Worm (Caenorhabditis elegans) whole organism, young adult: Measurements from ENCODE around the gene rpac-40.
A peak's percentile ranks its signal among the peaks of the same experiment; 100 is the strongest.

Experiments used
- B0035.1 ChIP-seq: sonication (generic microtip); optimal IDR thresholded peaks from 2 replicates; lab custom pipeline; 2016; ENCODE audit warnings: missing genetic modification characterization, mild to moderate bottlenecking, missing compliant biosample characterization, missing genotype, missing genetic modification reagents
- B0261.1 ChIP-seq: sonication (generic microtip); optimal IDR thresholded peaks from 2 replicates; lab custom pipeline; 2016; ENCODE audit warnings: mild to moderate bottlenecking, missing genetic modification characterization, moderate library complexity, missing compliant biosample characterization
- D2030.7 ChIP-seq: fragments of 200-800 bp; sonication (Bioruptor generic); IDR thresholded peaks from 2 replicates; pipeline ENCODE4 v1.3.6; 2022; ENCODE audit warnings: missing genetic modification reagents, missing genetic modification characterization, missing compliant biosample characterization
- F10E7.11 ChIP-seq: sonication (generic microtip); optimal IDR thresholded peaks from 2 replicates; lab custom pipeline; 2017; ENCODE audit warnings: mild to moderate bottlenecking, missing genetic modification characterization, moderate library complexity, missing compliant biosample characterization
- F37B4.10 ChIP-seq: fragments of 200-800 bp; sonication (Bioruptor generic); IDR thresholded peaks from 2 replicates; pipeline ENCODE4 v1.3.6; 2022; ENCODE audit warnings: missing genetic modification characterization, missing compliant biosample characterization
- F39B2.1 ChIP-seq: fragments of 200-800 bp; sonication (Bioruptor generic); IDR thresholded peaks from 2 replicates; pipeline ENCODE4 v1.3.6; 2022; ENCODE audit warnings: missing genetic modification reagents, missing genetic modification characterization, missing compliant biosample characterization
- F52B5.7 ChIP-seq: sonication (generic microtip); optimal IDR thresholded peaks from 2 replicates; lab custom pipeline; 2016; ENCODE audit warnings: mild to moderate bottlenecking, missing genetic modification characterization, missing compliant biosample characterization
- F55B11.4 ChIP-seq: sonication (generic microtip); optimal IDR thresholded peaks from 2 replicates; lab custom pipeline; 2016; ENCODE audit warnings: missing compliant biosample characterization, missing genetic modification characterization, borderline replicate concordance; ENCODE audit not compliant: insufficient read depth
- K12H6.12 ChIP-seq: fragments of 200-800 bp; sonication (Bioruptor generic); optimal IDR thresholded peaks from 2 replicates; lab custom pipeline; 2018; ENCODE audit warnings: mild to moderate bottlenecking, missing genetic modification characterization, missing compliant biosample characterization
- T26A5.8 ChIP-seq: sonication (generic microtip); optimal IDR thresholded peaks from 2 replicates; lab custom pipeline; 2016; ENCODE audit warnings: missing genetic modification characterization, missing compliant biosample characterization
- Y53G8AR.9 ChIP-seq: fragments of 200-800 bp; sonication (Bioruptor generic); conservative IDR thresholded peaks from 2 replicates; pipeline ENCODE4 v1.3.6; 2022; ENCODE audit warnings: missing genetic modification reagents, missing genetic modification characterization, missing compliant biosample characterization
- Y79H2A.3 ChIP-seq: fragments of 200-800 bp; sonication (Bioruptor generic); conservative IDR thresholded peaks from 2 replicates; pipeline ENCODE4 v1.3.6; 2022; ENCODE audit warnings: missing genetic modification reagents, missing genetic modification characterization, missing compliant biosample characterization
- aptf-2 ChIP-seq: fragments of 200-800 bp; sonication (Bioruptor generic); conservative IDR thresholded peaks from 2 replicates; pipeline ENCODE4 v1.3.6; 2022; ENCODE audit warnings: missing genetic modification reagents, missing genetic modification characterization, missing compliant biosample characterization
- atf-7 ChIP-seq: sonication (generic microtip); optimal IDR thresholded peaks from 2 replicates; lab custom pipeline; 2017; ENCODE audit warnings: mild to moderate bottlenecking, missing genetic modification characterization, missing compliant biosample characterization
- bed-2 ChIP-seq: fragments of 200-800 bp; sonication (Bioruptor generic); IDR thresholded peaks from 2 replicates; pipeline ENCODE4 v1.3.6; 2022; ENCODE audit warnings: missing genetic modification reagents, missing genetic modification characterization, missing compliant biosample characterization
- ceh-27 ChIP-seq: fragments of 200-800 bp; sonication (Bioruptor generic); optimal IDR thresholded peaks from 2 replicates; lab custom pipeline; 2018; ENCODE audit warnings: mild to moderate bottlenecking, missing genetic modification characterization, moderate library complexity, missing compliant biosample characterization
- ceh-91 ChIP-seq: fragments of 200-800 bp; sonication (Bioruptor generic); IDR thresholded peaks from 2 replicates; pipeline ENCODE4 v1.3.6; 2022; ENCODE audit warnings: missing genetic modification reagents, missing genetic modification characterization, missing compliant biosample characterization
- dox-1 ChIP-seq: fragments of 200-800 bp; sonication (Bioruptor generic); IDR thresholded peaks from 2 replicates; pipeline ENCODE4 v1.3.6; 2022; ENCODE audit warnings: missing genetic modification reagents, missing genetic modification characterization, missing compliant biosample characterization
- dpff-1 ChIP-seq: sonication (generic microtip); optimal IDR thresholded peaks from 2 replicates; lab custom pipeline; 2017; ENCODE audit warnings: mild to moderate bottlenecking, missing genetic modification characterization, missing compliant biosample characterization
- dpl-1 ChIP-seq: fragments of 150-350 bp; optimal IDR thresholded peaks from 2 replicates; lab custom pipeline; 2014; ENCODE audit warnings: missing biosample characterization, missing genetic modification reagents, missing genetic modification characterization
- efl-1 ChIP-seq: fragments of 150-350 bp; optimal IDR thresholded peaks from 2 replicates; lab custom pipeline; 2014; ENCODE audit warnings: missing biosample characterization, missing genetic modification reagents, missing genetic modification characterization
- egl-44 ChIP-seq: fragments of 200-800 bp; sonication (Bioruptor generic); IDR thresholded peaks from 2 replicates; pipeline ENCODE4 v1.3.6; 2022; ENCODE audit warnings: missing genetic modification reagents, missing genetic modification characterization, missing compliant biosample characterization
- ekl-4 ChIP-seq: fragments of 200-800 bp; sonication (Bioruptor generic); IDR thresholded peaks from 2 replicates; pipeline ENCODE4 v1.3.6; 2022; ENCODE audit warnings: missing genetic modification reagents, missing genetic modification characterization, missing compliant biosample characterization
- him-1 ChIP-seq: sonication (generic microtip); optimal IDR thresholded peaks from 2 replicates; lab custom pipeline; 2016; ENCODE audit warnings: missing genotype, missing genetic modification reagents, missing genetic modification characterization, missing compliant biosample characterization
- hlh-12 ChIP-seq: sonication (generic microtip); optimal IDR thresholded peaks from 2 replicates; lab custom pipeline; 2016; ENCODE audit warnings: missing genetic modification characterization, missing compliant biosample characterization
- hmg-1.2 ChIP-seq: fragments of 200-800 bp; sonication (Bioruptor generic); IDR thresholded peaks from 2 replicates; pipeline ENCODE4 v1.3.6; 2022; ENCODE audit warnings: missing genetic modification reagents, missing genetic modification characterization, missing compliant biosample characterization
- hsf-1 ChIP-seq: fragments of 200-800 bp; sonication (Bioruptor generic); IDR thresholded peaks from 2 replicates; pipeline ENCODE4 v1.3.6; 2022; ENCODE audit warnings: missing genetic modification reagents, missing genetic modification characterization, missing compliant biosample characterization
- lag-1 ChIP-seq: fragments of 200-800 bp; sonication (Bioruptor generic); IDR thresholded peaks from 2 replicates; pipeline ENCODE4 v1.3.6; 2022; ENCODE audit warnings: missing genetic modification reagents, missing genetic modification characterization, missing compliant biosample characterization
- let-607 ChIP-seq, 2 experiments: fragments of 200-800 bp in 1 of 2; sonication (Bioruptor generic) in 1 of 2; sonication (generic microtip) in 1 of 2; optimal IDR thresholded peaks; 2 replicates each; lab custom pipeline; 2016 to 2018; ENCODE audit warnings: mild to moderate bottlenecking in 2 of 2, missing compliant biosample characterization in 2 of 2, missing genetic modification characterization in 2 of 2, moderate library complexity in 2 of 2, missing genotype in 1 of 2
- lin-26 ChIP-seq: fragments of 200-800 bp; sonication (Bioruptor generic); IDR thresholded peaks from 2 replicates; pipeline ENCODE4 v1.3.6; 2022; ENCODE audit warnings: missing genetic modification reagents, missing genetic modification characterization, missing compliant biosample characterization
- lsy-27 ChIP-seq: sonication (generic microtip); optimal IDR thresholded peaks from 2 replicates; lab custom pipeline; 2017; ENCODE audit warnings: missing genetic modification characterization, mild to moderate bottlenecking, missing compliant biosample characterization, antibody characterized with exemption, missing genotype, borderline replicate concordance; ENCODE audit not compliant: insufficient read depth
- madf-10 ChIP-seq: sonication (generic microtip); optimal IDR thresholded peaks from 2 replicates; lab custom pipeline; 2016; ENCODE audit warnings: mild to moderate bottlenecking, missing genetic modification characterization, missing compliant biosample characterization
- madf-3 ChIP-seq: fragments of 200-800 bp; sonication (Bioruptor generic); IDR thresholded peaks from 2 replicates; pipeline ENCODE4 v1.3.6; 2022; ENCODE audit warnings: missing genetic modification reagents, missing genetic modification characterization, missing compliant biosample characterization
- mel-28 ChIP-seq: sonication (generic microtip); optimal IDR thresholded peaks from 2 replicates; lab custom pipeline; 2016; ENCODE audit warnings: borderline replicate concordance, mild to moderate bottlenecking, missing genetic modification characterization, missing compliant biosample characterization
- mxl-1 ChIP-seq: sonication (generic microtip); optimal IDR thresholded peaks from 2 replicates; lab custom pipeline; 2016; ENCODE audit warnings: missing genetic modification characterization, missing compliant biosample characterization
- nfya-2 ChIP-seq: fragments of 200-800 bp; sonication (Bioruptor generic); IDR thresholded peaks from 2 replicates; pipeline ENCODE4 v1.3.6; 2022; ENCODE audit warnings: missing genetic modification reagents, missing genetic modification characterization, missing compliant biosample characterization
- nhr-179 ChIP-seq: sonication (generic microtip); optimal IDR thresholded peaks from 2 replicates; lab custom pipeline; 2016; ENCODE audit warnings: mild to moderate bottlenecking, missing genetic modification characterization, missing compliant biosample characterization
- nhr-90 ChIP-seq: sonication (generic microtip); optimal IDR thresholded peaks from 2 replicates; lab custom pipeline; 2016; ENCODE audit warnings: missing genotype, mild to moderate bottlenecking, missing genetic modification characterization, missing compliant biosample characterization
- repo-1 ChIP-seq: sonication (generic microtip); optimal IDR thresholded peaks from 2 replicates; lab custom pipeline; 2017; ENCODE audit warnings: mild to moderate bottlenecking, missing genetic modification characterization, missing compliant biosample characterization
- sdz-38 ChIP-seq: sonication (generic microtip); optimal IDR thresholded peaks from 2 replicates; lab custom pipeline; 2016; ENCODE audit warnings: missing genotype, missing genetic modification characterization, missing compliant biosample characterization
- snpc-1.1 ChIP-seq: sonication (generic microtip); optimal IDR thresholded peaks from 2 replicates; lab custom pipeline; 2017; ENCODE audit warnings: missing genetic modification characterization, mild to moderate bottlenecking, missing compliant biosample characterization, antibody characterized with exemption, moderate library complexity, missing genotype, missing genetic modification reagents; ENCODE audit not compliant: insufficient read depth
- snpc-1.3 ChIP-seq: sonication (generic microtip); optimal IDR thresholded peaks from 2 replicates; lab custom pipeline; 2017; ENCODE audit warnings: missing genetic modification characterization, mild to moderate bottlenecking, missing compliant biosample characterization, antibody characterized with exemption, moderate library complexity, missing genotype, missing genetic modification reagents; ENCODE audit not compliant: insufficient read depth
- snpc-3.4 ChIP-seq: sonication (generic microtip); optimal IDR thresholded peaks from 2 replicates; lab custom pipeline; 2017; ENCODE audit warnings: missing genetic modification characterization, mild to moderate bottlenecking, missing compliant biosample characterization, antibody characterized with exemption, moderate library complexity, missing genotype, missing genetic modification reagents
- sptf-2 ChIP-seq: fragments of 200-800 bp; sonication (Bioruptor generic); optimal IDR thresholded peaks from 2 replicates; lab custom pipeline; 2018; ENCODE audit warnings: mild to moderate bottlenecking, missing genetic modification characterization, missing compliant biosample characterization
- unc-62 ChIP-seq: fragments of 150-350 bp; optimal IDR thresholded peaks from 2 replicates; lab custom pipeline; 2014; ENCODE audit warnings: missing biosample characterization, missing genetic modification reagents, missing genetic modification characterization
- zim-3 ChIP-seq: sonication (generic microtip); optimal IDR thresholded peaks from 2 replicates; lab custom pipeline; 2017; ENCODE audit warnings: mild to moderate bottlenecking, missing genetic modification characterization, moderate library complexity, missing compliant biosample characterization
- ztf-3 ChIP-seq: fragments of 200-800 bp; sonication (Bioruptor generic); optimal IDR thresholded peaks from 2 replicates; lab custom pipeline; 2018; ENCODE audit warnings: mild to moderate bottlenecking, missing genetic modification characterization, missing compliant biosample characterization
- ztf-6 ChIP-seq: fragments of 200-800 bp; sonication (Bioruptor generic); IDR thresholded peaks from 2 replicates; pipeline ENCODE4 v1.3.6; 2022; ENCODE audit warnings: missing genetic modification reagents, missing genetic modification characterization, missing compliant biosample characterization

Gene rpac-40

ce11 chrV:4194587-4195211 is 4.6 kb upstream of the rpac-40 start, which contains the start of gene Y45G5AM.9 (continued):
- peak; percentile 47; the same call in 1 of the 2 replicates for TF ChIP-seq hmg-1.2
- TF ChIP-seq lin-26: peak; percentile 46; the same call in 1 of the 2 replicates
- TF ChIP-seq him-1 (tag; lab: Kevin White, UChicago): no peak
- TF ChIP-seq let-607 (tag; optimal IDR thresholded peaks at IDR 0.05; lab: Kevin White, UChicago): peak in 1 of 2 experiments; percentile 8
- TF ChIP-seq B0261.1: no peak
- no peak for TF ChIP-seq aptf-2 (GFP tag; lab: Robert Waterston, UW)
- TF ChIP-seq D2030.7 (GFP tag; lab: Robert Waterston, UW): no peak
- no peak for TF ChIP-seq B0035.1 (tag; lab: Kevin White, UChicago)
- TF ChIP-seq sdz-38: no peak
- no peak for TF ChIP-seq lsy-27
- TF ChIP-seq efl-1 (GFP tag; lab: Kevin White, UChicago): peak; percentile 36
- no peak for TF ChIP-seq ztf-3 (GFP tag; lab: Kevin White, UChicago)
- TF ChIP-seq ztf-6: no peak
- TF ChIP-seq lag-1 (GFP tag; lab: Robert Waterston, UW): no peak
- TF ChIP-seq F10E7.11 (tag; lab: Kevin White, UChicago): no peak
- TF ChIP-seq madf-3: no peak
- no peak for TF ChIP-seq nhr-90 (tag; lab: Kevin White, UChicago)
- peak; percentile 12 for TF ChIP-seq dpl-1 (GFP tag; lab: Kevin White, UChicago)
- TF ChIP-seq Y53G8AR.9 (GFP tag; lab: Robert Waterston, UW): 0 out of 2 replicates have a peak, but pooled peaks have one; percentile 54
- no peak for TF ChIP-seq madf-10 (tag; lab: Kevin White, UChicago)
- no peak for TF ChIP-seq Y79H2A.3 (GFP tag; lab: Robert Waterston, UW)
- TF ChIP-seq snpc-1.3 (tag; lab: Kevin White, UChicago): no peak
- TF ChIP-seq dpff-1 (tag; lab: Kevin White, UChicago): no peak
- TF ChIP-seq ceh-27: peak; percentile 62
- TF ChIP-seq nfya-2 (GFP tag; lab: Robert Waterston, UW): no peak
- no peak for TF ChIP-seq F52B5.7 (tag; lab: Kevin White, UChicago)
- no peak for TF ChIP-seq egl-44 (GFP tag; lab: Robert Waterston, UW)
- TF ChIP-seq snpc-3.4 (tag; lab: Kevin White, UChicago): peak; percentile 10
- no peak for TF ChIP-seq zim-3 (tag; lab: Kevin White, UChicago)
- TF ChIP-seq K12H6.12 (tag; lab: Kevin White, UChicago): peak; percentile 47
- no peak for TF ChIP-seq T26A5.8 (tag; lab: Kevin White, UChicago)
- TF ChIP-seq bed-2 (GFP tag; lab: Robert Waterston, UW): no peak
- no peak for TF ChIP-seq ceh-91 (GFP tag; lab: Robert Waterston, UW)
- TF ChIP-seq F55B11.4 (tag; lab: Kevin White, UChicago): no peak
- TF ChIP-seq mxl-1 (tag; lab: Kevin White, UChicago): no peak
- TF ChIP-seq sptf-2 (GFP tag; lab: Kevin White, UChicago): no peak
- TF ChIP-seq ekl-4: no peak
- TF ChIP-seq mel-28 (tag; lab: Kevin White, UChicago): no peak
- TF ChIP-seq dox-1: peak; percentile 57; the same call in 1 of the 2 replicates
- no peak for TF ChIP-seq nhr-179
- TF ChIP-seq atf-7 (tag; lab: Kevin White, UChicago): no peak
- no peak for TF ChIP-seq unc-62 (GFP tag; lab: Kevin White, UChicago)
- no peak for TF ChIP-seq snpc-1.1
- no peak for TF ChIP-seq F37B4.10 (GFP tag; lab: Robert Waterston, UW)
- no peak for TF ChIP-seq F39B2.1 (GFP tag; lab: Robert Waterston, UW)
- TF ChIP-seq repo-1 (tag; lab: Kevin White, UChicago): no peak
- no peak for TF ChIP-seq hlh-12 (tag; lab: Kevin White, UChicago)
- TF ChIP-seq hsf-1 (GFP tag; lab: Robert Waterston, UW): no peak
